Worm (Caenorhabditis elegans) whole organism, late embryonic: ENCODE data around the gene gst-35.
"Not testable (repeated sequence)": the region's sequence is repeated elsewhere in the genome, so short reads cannot be mapped to it uniquely, and the experiment has no call there.

ENCODE experiments used
- C08G9.2 ChIP-seq: sonication (generic microtip); optimal IDR thresholded peaks from 2 replicates; lab custom pipeline; 2016; ENCODE audit warnings: mild to moderate bottlenecking, missing genetic modification characterization, moderate library complexity, missing compliant biosample characterization
- F13H6.1 ChIP-seq: sonication (generic microtip); optimal IDR thresholded peaks from 2 replicates; lab custom pipeline; 2016; ENCODE audit warnings: missing genetic modification characterization, missing compliant biosample characterization
- K02D7.2 ChIP-seq: sonication (generic microtip); optimal IDR thresholded peaks from 2 replicates; lab custom pipeline; 2017; ENCODE audit warnings: mild to moderate bottlenecking, missing genetic modification characterization, missing compliant biosample characterization
- K09A11.1 ChIP-seq: sonication (generic microtip); optimal IDR thresholded peaks from 2 replicates; lab custom pipeline; 2017; ENCODE audit warnings: antibody characterized with exemption, mild to moderate bottlenecking, missing genetic modification characterization, missing compliant biosample characterization; ENCODE audit not compliant: insufficient read depth
- Y22D7AL.16 ChIP-seq: sonication (generic microtip); optimal IDR thresholded peaks from 2 replicates; lab custom pipeline; 2016; ENCODE audit warnings: missing genetic modification characterization, missing compliant biosample characterization
- ama-1 ChIP-seq: fragments of 150-350 bp; optimal IDR thresholded peaks from 2 replicates; lab custom pipeline; 2014
- ceh-22 ChIP-seq: sonication (generic microtip); optimal IDR thresholded peaks from 2 replicates; lab custom pipeline; 2017; ENCODE audit warnings: missing biosample characterization, missing genetic modification characterization
- ceh-31 ChIP-seq: sonication (generic microtip); optimal IDR thresholded peaks from 2 replicates; lab custom pipeline; 2016; ENCODE audit warnings: missing genetic modification characterization, missing compliant biosample characterization
- ceh-48 ChIP-seq: sonication (generic microtip); optimal IDR thresholded peaks from 2 replicates; lab custom pipeline; 2016; ENCODE audit warnings: missing genetic modification characterization, inconsistent platforms, missing compliant biosample characterization
- ceh-9 ChIP-seq: sonication (generic microtip); optimal IDR thresholded peaks from 2 replicates; lab custom pipeline; 2016; ENCODE audit warnings: mild to moderate bottlenecking, missing genetic modification characterization, inconsistent platforms, missing compliant biosample characterization
- dve-1 ChIP-seq: sonication (generic microtip); optimal IDR thresholded peaks from 2 replicates; lab custom pipeline; 2017; ENCODE audit warnings: antibody characterized with exemption, mild to moderate bottlenecking, missing genetic modification characterization, missing compliant biosample characterization
- elt-2 ChIP-seq: sonication (generic microtip); optimal IDR thresholded peaks from 2 replicates; lab custom pipeline; 2016; ENCODE audit warnings: missing genetic modification reagents, missing genetic modification characterization, missing compliant biosample characterization
- elt-4 ChIP-seq: sonication (generic microtip); optimal IDR thresholded peaks from 2 replicates; lab custom pipeline; 2016; ENCODE audit warnings: missing genetic modification characterization, missing compliant biosample characterization
- fkh-10 ChIP-seq: fragments of 150-350 bp; optimal IDR thresholded peaks from 2 replicates; lab custom pipeline; 2014; ENCODE audit warnings: missing biosample characterization, missing genetic modification reagents, missing genetic modification characterization
- hlh-30 ChIP-seq: sonication (generic microtip); optimal IDR thresholded peaks from 2 replicates; lab custom pipeline; 2017; ENCODE audit warnings: antibody characterized with exemption, missing genetic modification characterization, missing compliant biosample characterization; ENCODE audit not compliant: insufficient read depth
- hlh-6 ChIP-seq: sonication (generic microtip); optimal IDR thresholded peaks from 2 replicates; lab custom pipeline; 2016; ENCODE audit warnings: missing genotype, missing genetic modification characterization, missing compliant biosample characterization
- hlh-8 ChIP-seq: sonication (generic microtip); optimal IDR thresholded peaks from 2 replicates; lab custom pipeline; 2016; ENCODE audit warnings: missing genotype, missing genetic modification characterization, missing compliant biosample characterization
- lim-6 ChIP-seq: sonication (generic microtip); optimal IDR thresholded peaks from 2 replicates; lab custom pipeline; 2016; ENCODE audit warnings: missing genetic modification characterization, missing compliant biosample characterization
- madf-2 ChIP-seq: sonication (generic microtip); optimal IDR thresholded peaks from 2 replicates; lab custom pipeline; 2017; ENCODE audit warnings: missing genetic modification characterization, missing compliant biosample characterization
- nfya-1 ChIP-seq: sonication (generic microtip); optimal IDR thresholded peaks from 2 replicates; lab custom pipeline; 2017; ENCODE audit warnings: missing genetic modification characterization, mild to moderate bottlenecking, missing compliant biosample characterization, antibody characterized with exemption, moderate library complexity
- npax-4 ChIP-seq: sonication (generic microtip); optimal IDR thresholded peaks from 2 replicates; lab custom pipeline; 2016; ENCODE audit warnings: missing genetic modification characterization, missing compliant biosample characterization
- odd-2 ChIP-seq: sonication (generic microtip); optimal IDR thresholded peaks from 2 replicates; lab custom pipeline; 2017; ENCODE audit warnings: antibody characterized with exemption, mild to moderate bottlenecking, missing genetic modification characterization, missing compliant biosample characterization
- pag-3 ChIP-seq: sonication (generic microtip); optimal IDR thresholded peaks from 2 replicates; lab custom pipeline; 2016; ENCODE audit warnings: missing compliant biosample characterization, missing genetic modification characterization, borderline replicate concordance
- pat-9 ChIP-seq: fragments of 200-800 bp; sonication (Bioruptor generic); optimal IDR thresholded peaks from 2 replicates; lab custom pipeline; 2018; ENCODE audit warnings: mild to moderate bottlenecking, missing genetic modification characterization, moderate library complexity, missing compliant biosample characterization
- pax-1 ChIP-seq: fragments of 150-350 bp; optimal IDR thresholded peaks from 2 replicates; lab custom pipeline; 2014; ENCODE audit warnings: missing biosample characterization, missing genetic modification characterization
- rnt-1 ChIP-seq: sonication (generic microtip); optimal IDR thresholded peaks from 2 replicates; lab custom pipeline; 2016; ENCODE audit warnings: missing genetic modification characterization, missing compliant biosample characterization
- sdc-2 ChIP-seq: sonication (generic microtip); optimal IDR thresholded peaks from 2 replicates; lab custom pipeline; 2016; ENCODE audit warnings: missing genotype, missing genetic modification characterization, missing compliant biosample characterization
- sox-4 ChIP-seq: sonication (generic microtip); optimal IDR thresholded peaks from 2 replicates; lab custom pipeline; 2017; ENCODE audit warnings: mild to moderate bottlenecking, missing genetic modification characterization, inconsistent platforms, missing compliant biosample characterization
- syd-9 ChIP-seq: sonication (generic microtip); optimal IDR thresholded peaks from 2 replicates; lab custom pipeline; 2016; ENCODE audit warnings: mild to moderate bottlenecking, missing genetic modification characterization, moderate library complexity, missing compliant biosample characterization
- tbx-2 ChIP-seq: sonication (generic microtip); optimal IDR thresholded peaks from 2 replicates; lab custom pipeline; 2016; ENCODE audit warnings: missing genetic modification characterization, missing compliant biosample characterization
- unc-86 ChIP-seq: sonication (generic microtip); optimal IDR thresholded peaks from 2 replicates; lab custom pipeline; 2016; ENCODE audit warnings: missing genetic modification characterization, missing compliant biosample characterization
- ztf-16 ChIP-seq: sonication (generic microtip); optimal IDR thresholded peaks from 2 replicates; lab custom pipeline; 2017; ENCODE audit warnings: missing genetic modification characterization, missing compliant biosample characterization

gst-35 gene

DNA sequence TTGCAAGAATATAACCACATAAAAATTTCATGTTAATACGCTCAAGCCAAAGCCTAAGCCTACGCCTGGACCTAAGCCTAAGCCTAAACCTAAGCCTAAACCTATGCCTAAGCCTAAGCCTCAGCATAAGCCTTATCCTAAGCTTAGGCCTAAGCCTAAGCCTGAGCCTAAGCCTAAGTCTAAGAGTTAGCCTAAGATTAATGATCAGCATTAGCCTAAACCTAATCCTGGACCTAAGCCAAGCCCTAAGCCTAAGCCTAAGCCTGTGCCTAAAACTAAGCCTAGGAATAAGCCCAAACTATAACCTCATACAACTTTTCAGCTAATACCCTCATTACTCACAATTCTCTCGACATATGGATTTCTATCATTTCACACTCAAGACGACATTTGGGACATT, 26.8 kb downstream of the gst-35 start:
- TF ChIP-seq hlh-30 (tag; lab: Kevin White, UChicago) = no peak
- TF ChIP-seq dve-1 = peak; percentile 51
- TF ChIP-seq, all 69 proteins: peak for 1

DNA sequence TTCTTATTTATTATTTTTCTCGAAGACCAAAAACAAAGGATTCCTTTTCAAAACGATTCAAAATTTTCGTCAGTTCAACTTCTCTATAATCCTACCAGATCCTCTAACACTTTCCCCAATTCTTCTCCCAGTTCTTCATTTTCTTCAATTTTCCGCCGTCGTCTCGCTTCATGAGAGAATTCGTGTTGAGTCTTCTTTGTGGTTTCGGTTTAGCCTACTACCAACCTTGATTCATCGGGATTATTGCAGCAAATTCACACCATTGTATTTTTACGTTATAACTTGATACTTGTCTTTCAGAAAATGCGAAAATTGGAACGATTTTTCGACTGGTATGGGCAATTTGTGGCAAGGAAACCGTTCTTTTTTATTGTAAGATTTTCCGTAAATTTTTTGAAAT, 27.3 kb downstream of the gst-35 start, which contains the start of gene ptr-20:
Gene ptr-20 (plus strand): TSS at position 301 of the 400 bp plus-strand sequence.
- TF ChIP-seq elt-2 (tag; lab: Kevin White, UChicago) (no peak), ceh-31 (tag; lab: Kevin White, UChicago) (no peak), ztf-16 (tag; lab: Kevin White, UChicago) (no peak), Y22D7AL.16 (tag; lab: Kevin White, UChicago) (no peak), pat-9 (tag; lab: Kevin White, UChicago) (no peak), odd-2 (no peak), unc-86 (tag; lab: Kevin White, UChicago) (no peak), F13H6.1 (tag; lab: Kevin White, UChicago) (no peak), madf-2 (tag; lab: Kevin White, UChicago) (no peak), K09A11.1 (tag; lab: Kevin White, UChicago) (no peak), sox-4 (no peak), pag-3 (no peak), rnt-1 (no peak), sdc-2 (no peak), dve-1 (no peak), ama-1 (lab: Kevin White, UChicago) (no peak), elt-4 (tag; lab: Kevin White, UChicago) (no peak), fkh-10 (no peak), npax-4 (no peak)

DNA sequence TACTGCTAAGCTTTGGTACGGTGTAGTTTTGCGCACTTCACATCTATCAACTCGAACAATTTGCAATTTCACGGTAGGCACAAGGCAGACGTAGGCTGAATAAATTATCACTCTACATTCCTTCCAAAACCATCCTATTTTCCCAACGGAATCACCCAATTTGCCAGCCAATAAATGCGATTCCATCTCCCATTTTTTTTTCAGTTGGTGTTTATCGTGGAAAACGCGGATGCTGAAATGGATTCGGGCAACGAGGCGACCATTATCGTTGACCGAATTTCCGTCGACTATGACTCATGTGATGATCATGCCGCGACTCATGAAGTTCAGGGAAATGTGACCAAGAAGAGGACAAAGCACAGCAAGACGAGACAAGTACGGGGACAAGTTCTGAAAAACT, 36.7 kb downstream of the gst-35 start:
- TF ChIP-seq pag-3 (no peak), hlh-8 (no peak), hlh-6 (tag; lab: Kevin White, UChicago) (no peak), npax-4 (no peak), K02D7.2 (tag; lab: Kevin White, UChicago) (no peak), lim-6 (tag; lab: Kevin White, UChicago) (no peak), tbx-2 (tag; lab: Kevin White, UChicago) (no peak), ceh-48 (no peak), pax-1 (tag; lab: Kevin White, UChicago) (no peak), ceh-9 (tag; lab: Kevin White, UChicago) (no peak), nfya-1 (tag; lab: Kevin White, UChicago) (no peak)

DNA sequence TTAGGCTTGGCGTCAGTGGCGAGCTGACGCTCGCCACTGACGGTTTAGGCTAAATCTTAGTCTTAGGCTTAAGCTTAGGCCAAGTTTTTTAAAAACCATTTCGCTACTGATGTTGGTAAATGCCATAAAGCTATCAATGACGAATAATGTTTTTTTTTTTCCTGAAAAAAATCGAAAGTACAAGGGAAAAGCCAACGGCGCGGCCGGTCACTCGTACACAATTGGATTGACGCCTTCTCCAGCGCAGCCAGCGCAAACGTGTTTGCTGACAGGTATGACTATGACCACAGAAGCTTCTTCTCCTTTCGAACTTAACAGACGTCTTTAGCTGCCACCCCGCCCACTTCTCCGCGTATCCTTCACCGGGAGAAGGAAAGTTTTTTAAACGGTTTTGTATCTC, 39.6 kb downstream of the gst-35 start, which contains the start of gene Y53F4B.27:
Gene Y53F4B.27 (plus strand): TSS at position 301 of the 400 bp plus-strand sequence.
- no peak for TF ChIP-seq tbx-2 (tag; lab: Kevin White, UChicago)
- TF ChIP-seq ceh-48 = no peak
- no peak for TF ChIP-seq ceh-9 (tag; lab: Kevin White, UChicago)
- no peak for TF ChIP-seq ceh-22 (tag; lab: Kevin White, UChicago)

DNA sequence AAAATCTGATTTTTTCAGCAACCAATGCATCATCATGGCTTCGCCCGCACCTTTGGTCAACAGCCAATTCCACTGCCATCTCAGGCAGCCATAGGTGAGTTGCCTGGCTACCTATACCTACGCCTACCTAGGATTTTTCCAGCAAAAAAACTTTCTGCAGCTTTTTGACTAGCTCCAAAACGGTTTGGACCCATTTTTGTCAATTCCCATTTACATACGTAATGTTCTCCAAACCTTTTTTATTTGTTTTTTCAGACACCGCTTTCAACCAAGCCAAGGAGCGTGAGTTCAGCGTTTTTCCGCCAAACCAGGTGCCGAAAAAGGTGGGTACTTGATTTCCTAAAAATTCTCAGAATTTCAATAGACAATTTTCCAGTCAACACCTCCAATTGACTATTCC, 41.5 kb downstream of the gst-35 start:
- no peak for TF ChIP-seq elt-2 (tag; lab: Kevin White, UChicago)

DNA sequence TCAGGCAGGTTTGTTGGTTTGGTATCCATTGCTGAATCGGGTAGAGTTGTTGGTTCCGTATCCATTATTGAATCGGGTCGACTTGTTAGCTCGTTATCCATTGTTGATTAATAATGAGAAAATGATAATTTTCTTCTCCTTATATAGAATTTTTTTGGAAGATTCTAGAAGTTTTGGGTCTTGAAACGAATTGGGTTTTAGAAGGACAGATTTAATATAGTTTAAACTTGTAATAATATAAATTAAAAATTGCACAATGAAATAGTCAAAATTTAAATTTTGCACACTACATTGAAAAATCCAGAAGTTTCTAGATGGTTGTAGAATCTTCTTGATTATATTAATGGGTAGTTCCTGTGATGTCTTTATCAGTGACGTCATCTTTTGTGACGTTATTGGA, 44.3 kb downstream of the gst-35 start, which contains the start of gene Y53F4B.26:
Gene Y53F4B.26 (minus strand): TSS at position 101 of the 400 bp plus-strand sequence.
- not testable (repeated sequence) for TF ChIP-seq C08G9.2, Y22D7AL.16, syd-9 (tag; lab: Kevin White, UChicago)
